Fruit fly (Drosophila melanogaster): ENCODE measurements around the gene CG45089.

CG45089 gene

DNA sequence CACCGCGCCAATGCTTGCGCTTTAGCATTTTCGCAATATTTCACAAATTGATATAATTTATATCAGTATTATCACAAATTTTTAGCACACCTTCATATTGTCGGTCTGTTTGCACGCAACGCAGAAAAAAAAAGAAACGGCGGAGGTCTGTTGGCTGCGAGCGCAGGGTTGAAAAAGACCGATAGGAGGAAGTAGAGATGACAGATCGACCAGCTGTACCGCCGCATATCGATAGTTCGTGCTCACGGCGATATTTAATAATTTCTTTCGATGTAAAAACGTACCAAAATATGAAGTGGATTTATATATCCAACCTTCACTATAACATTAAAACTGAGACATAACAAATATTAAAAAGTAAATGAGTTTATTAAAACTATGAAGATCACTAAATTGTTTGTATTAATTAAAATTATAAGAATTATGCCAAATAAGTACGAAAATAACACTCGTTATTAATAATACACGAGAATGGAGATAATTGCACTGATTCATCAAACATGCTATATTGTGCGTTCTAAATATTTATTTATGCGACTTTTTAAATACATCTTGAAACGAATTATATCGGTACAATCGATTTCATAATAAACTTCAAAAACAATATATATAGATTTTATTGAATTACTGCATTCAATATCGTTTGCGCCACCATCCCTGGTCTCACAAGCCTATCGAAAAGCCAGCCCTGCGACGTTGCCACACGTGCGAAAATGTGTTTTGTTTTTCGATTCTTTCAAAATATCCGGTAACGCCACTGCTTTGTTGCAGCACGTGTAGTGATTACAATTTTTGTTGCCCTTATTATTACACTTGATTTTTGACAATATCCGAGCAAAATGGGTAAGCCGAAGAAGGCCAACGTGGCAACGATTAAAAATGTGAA is 7.8 kb upstream of the CG45089 start, which contains the start of the genes RpS6 and bys (continued):
- TF ChIP-seq fd3F (GFP tag; optimal IDR thresholded peaks at IDR 0.05) = no peak
- TF ChIP-seq Hr39 (optimal IDR thresholded peaks at IDR 0.05) = no peak
- peak; percentile 19 for TF ChIP-seq pb (GFP tag; optimal IDR thresholded peaks at IDR 0.05)
- TF ChIP-seq Fer1 (GFP tag; optimal IDR thresholded peaks at IDR 0.05) = peak; percentile 59
- no peak for TF ChIP-seq nau (GFP tag; optimal IDR thresholded peaks at IDR 0.05)
- no peak for TF ChIP-seq ap (GFP tag; IDR thresholded peaks at IDR 0.05)
- TF ChIP-seq aop (GFP tag; IDR thresholded peaks at IDR 0.05) = peak; percentile 88
- peak; percentile 19 for TF ChIP-seq CG33557 (GFP tag; optimal IDR thresholded peaks at IDR 0.05)
- peak; percentile 42 for TF ChIP-seq CG1233 (GFP tag; optimal IDR thresholded peaks at IDR 0.05)
- TF ChIP-seq Spps (tag; optimal IDR thresholded peaks at IDR 0.05) = no peak
- no peak for TF ChIP-seq CG1792 (GFP tag; optimal IDR thresholded peaks at IDR 0.05)
- peak; percentile 46 for TF ChIP-seq CG10274 (GFP tag; optimal IDR thresholded peaks at IDR 0.05)
- TF ChIP-seq CG3838 (GFP tag; optimal IDR thresholded peaks at IDR 0.05) = no peak
- TF ChIP-seq unc-4 (GFP tag; IDR thresholded peaks at IDR 0.05; ENCODE audit: partially characterized antibody) = peak; percentile 73
- TF ChIP-seq CG11398 (GFP tag; optimal IDR thresholded peaks at IDR 0.05) = no peak
- TF ChIP-seq CG1024 (GFP tag; IDR thresholded peaks at IDR 0.05) = no peak
- TF ChIP-seq sr (GFP tag; IDR thresholded peaks at IDR 0.05) = 0 out of 3 replicates have a peak, but pooled peaks have one; percentile 37
- no peak for TF ChIP-seq psq (GFP tag; optimal IDR thresholded peaks at IDR 0.05)
- TF ChIP-seq vfl (GFP tag; optimal IDR thresholded peaks at IDR 0.05) = no peak
- TF ChIP-seq pzg (GFP tag; optimal IDR thresholded peaks at IDR 0.05) = peak; percentile 58
- TF ChIP-seq CG32772 (GFP tag; IDR thresholded peaks at IDR 0.05) = peak; percentile 58
- TF ChIP-seq tio (GFP tag; optimal IDR thresholded peaks at IDR 0.05) = no peak
- TF ChIP-seq dmrt99B (tag; optimal IDR thresholded peaks at IDR 0.05) = peak; percentile 19
- TF ChIP-seq zfh2 (GFP tag; optimal IDR thresholded peaks at IDR 0.05) = peak; percentile 49
- TF ChIP-seq CG32767 (GFP tag; IDR thresholded peaks at IDR 0.05) = no peak
- peak; percentile 65 for TF ChIP-seq chm (GFP tag; IDR thresholded peaks at IDR 0.05)
- TF ChIP-seq ssp (GFP tag; IDR thresholded peaks at IDR 0.05) = 0 out of 2 replicates have a peak, but pooled peaks have one; percentile 19
- TF ChIP-seq CG14667 (GFP tag; IDR thresholded peaks at IDR 0.05) = peak; percentile 27; the same call in 1 of the 2 replicates
- TF ChIP-seq crc (GFP tag; optimal IDR thresholded peaks at IDR 0.05) = no peak
- TF ChIP-seq Atf6 (GFP tag; IDR thresholded peaks at IDR 0.05) = no peak
- TF ChIP-seq CG33213 (GFP tag; optimal IDR thresholded peaks at IDR 0.05) = peak; percentile 26
- TF ChIP-seq ATbp (GFP tag; optimal IDR thresholded peaks at IDR 0.05) = no peak
- TF ChIP-seq CG11093 (GFP tag; IDR thresholded peaks at IDR 0.05) = no peak
- TF ChIP-seq row (GFP tag; IDR thresholded peaks at IDR 0.05) = peak; percentile 81
- TF ChIP-seq CG17829 (tag; optimal IDR thresholded peaks at IDR 0.05) = peak; percentile 12
- no peak for TF ChIP-seq dmrt11E (tag; optimal IDR thresholded peaks at IDR 0.05)
- TF ChIP-seq CG7987 (GFP tag; optimal IDR thresholded peaks at IDR 0.05) = peak; percentile 76
- TF ChIP-seq Xbp1 (GFP tag; optimal IDR thresholded peaks at IDR 0.05) = peak; percentile 54
- TF ChIP-seq bab2 (GFP tag; optimal IDR thresholded peaks at IDR 0.05) = peak; percentile 36
- TF ChIP-seq jigr1 (GFP tag; IDR thresholded peaks at IDR 0.05) = no peak
- TF ChIP-seq Kr (GFP tag; optimal IDR thresholded peaks at IDR 0.05) = no peak
- TF ChIP-seq disco-r (GFP tag; optimal IDR thresholded peaks at IDR 0.05) = peak; percentile 7
- TF ChIP-seq Atf3 (GFP tag; optimal IDR thresholded peaks at IDR 0.05) = no peak
- peak; percentile 30; the same call in 1 of the 3 replicates for TF ChIP-seq so (GFP tag; IDR thresholded peaks at IDR 0.05)
- TF ChIP-seq Dref (GFP tag; IDR thresholded peaks at IDR 0.05) = peak; percentile 76
- peak; percentile 19 for TF ChIP-seq CG4617 (GFP tag; optimal IDR thresholded peaks at IDR 0.05; ENCODE audit: borderline replicate concordance)
- TF ChIP-seq CG6813 (GFP tag; optimal IDR thresholded peaks at IDR 0.05) = peak; percentile 51
- TF ChIP-seq Abd-B (GFP tag; optimal IDR thresholded peaks at IDR 0.05) = peak; percentile 13
- peak; percentile 63 for TF ChIP-seq CG4707 (GFP tag; optimal IDR thresholded peaks at IDR 0.05)

Measured in whole organism, embryonic.